Worm (Caenorhabditis elegans) whole organism, L4/young adult: Measurements from ENCODE around the gene Y97E10AR.8.

Experiments used
- W03F9.2 ChIP-seq: fragments of 150-350 bp; optimal IDR thresholded peaks from 2 replicates; lab custom pipeline; 2014; ENCODE audit warnings: missing biosample characterization, missing genetic modification characterization
- dao-5 ChIP-seq: sonication (generic microtip); optimal IDR thresholded peaks from 2 replicates; lab custom pipeline; 2016; ENCODE audit warnings: missing genotype, missing genetic modification characterization, moderate library complexity, missing compliant biosample characterization
- him-1 ChIP-seq: sonication (generic microtip); optimal IDR thresholded peaks from 2 replicates; lab custom pipeline; 2016; ENCODE audit warnings: missing genotype, missing genetic modification reagents, missing genetic modification characterization, missing compliant biosample characterization

ce11 chrV:8019783-8020182, 14.7 kb downstream of the Y97E10AR.8 start:
- no peak for TF ChIP-seq dao-5 (tag; lab: Kevin White, UChicago)
- no peak for TF ChIP-seq W03F9.2 (tag; lab: Kevin White, UChicago)
- TF ChIP-seq him-1 (tag; lab: Kevin White, UChicago): no peak
